Worm (Caenorhabditis elegans): ENCODE measurements around the gene F38B6.3.

DNA sequence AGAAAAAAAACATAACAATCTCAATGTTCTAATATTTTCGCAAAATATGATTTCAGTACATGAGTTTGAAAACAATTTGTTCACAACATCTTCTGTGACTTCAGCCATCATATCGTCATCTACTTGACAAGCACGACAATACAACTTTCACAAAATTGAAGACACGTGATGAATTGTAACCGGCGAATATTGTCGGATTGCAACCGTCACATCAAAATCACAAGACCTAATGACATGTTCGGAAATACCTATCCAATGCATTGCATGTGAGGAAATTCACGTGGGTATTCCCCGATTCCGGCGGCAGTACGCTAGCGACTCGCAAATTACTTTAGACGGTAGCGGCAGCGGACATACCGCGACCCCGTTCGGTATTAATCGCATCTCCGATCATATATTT lies 48.1 kb downstream of the F38B6.3 start:
- TF ChIP-seq unc-62 (GFP tag; optimal IDR thresholded peaks at IDR 0.05): peak; percentile 53
- peak in 1 of 2 experiments; percentile 90 for TF ChIP-seq mdl-1 (tag; optimal IDR thresholded peaks at IDR 0.05)
